4 worm cellular contexts compared by ENCODE assay signal in the genomic region with DNA sequence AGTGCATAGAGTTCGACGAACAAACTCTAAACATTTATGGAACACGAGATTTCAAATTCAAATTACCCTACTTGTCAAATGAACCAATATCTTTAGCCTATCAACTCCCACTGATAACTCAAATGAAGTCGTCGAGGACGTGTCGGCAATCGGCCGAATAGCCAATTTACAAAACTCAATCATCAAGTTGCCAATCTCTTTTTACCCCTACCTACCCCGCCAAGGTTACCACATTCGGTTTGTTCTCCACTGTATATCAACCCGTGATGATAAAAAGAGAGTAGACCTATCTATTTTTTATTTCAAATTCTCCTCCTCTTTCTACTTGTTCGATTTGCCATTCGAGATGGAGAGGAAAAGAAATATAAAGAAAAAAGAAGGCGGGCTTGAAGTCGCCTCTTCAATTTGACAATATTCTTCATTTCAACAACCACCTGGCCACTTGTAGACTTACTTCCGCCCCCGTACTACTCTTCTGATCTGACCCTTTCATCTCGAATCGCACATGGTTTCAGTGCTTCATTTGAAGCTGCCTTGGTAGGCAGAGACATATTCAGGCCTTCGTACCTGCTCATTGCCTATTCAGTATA.
TF ChIP-seq lines count a peak whose summit lies in the region.

No protein-coding gene starts in this region.

TF ChIP-seq in whole organism, L1 larva, 84 proteins besides CTCF, POLR2A, EP300 and RAD21:
- peak; percentile 64 for TF ChIP-seq lin-14 (GFP tag; optimal IDR thresholded peaks at IDR 0.05; lab: Kevin White, UChicago)
- no peak for TF ChIP-seq tbx-2 (tag; optimal IDR thresholded peaks at IDR 0.05; lab: Kevin White, UChicago)
- no peak for TF ChIP-seq alr-1 (tag; optimal IDR thresholded peaks at IDR 0.05; lab: Kevin White, UChicago; ENCODE audit: borderline replicate concordance)
- peak; percentile 21 for TF ChIP-seq snu-23 (GFP tag; optimal IDR thresholded peaks at IDR 0.05; lab: Kevin White, UChicago)
- peak; percentile 47 for TF ChIP-seq nhr-20 (tag; optimal IDR thresholded peaks at IDR 0.05; lab: Kevin White, UChicago)
- peak in 4 of 6 experiments; percentile 4 to 58 (median 20) for TF ChIP-seq elt-3 (tag; optimal IDR thresholded peaks at IDR 0.05; lab: Kevin White, UChicago)
- TF ChIP-seq nhr-90 (tag; optimal IDR thresholded peaks at IDR 0.05; lab: Kevin White, UChicago; ENCODE audit: poor library complexity), result peak; percentile 33
- no peak for TF ChIP-seq efl-1 (optimal IDR thresholded peaks at IDR 0.05; lab: Kevin White, UChicago)
- TF ChIP-seq efl-1 (GFP tag; optimal IDR thresholded peaks at IDR 0.05 in 1 of 2; lab: Kevin White, UChicago), result peak in 1 of 2 experiments; percentile 91
- no peak for TF ChIP-seq swsn-7 (tag; optimal IDR thresholded peaks at IDR 0.05; lab: Kevin White, UChicago)
- peak; percentile 17 for TF ChIP-seq blmp-1 (tag; optimal IDR thresholded peaks at IDR 0.05; lab: Kevin White, UChicago)
- TF ChIP-seq pax-3 (tag; optimal IDR thresholded peaks at IDR 0.05; lab: Kevin White, UChicago), result no peak
- peak; percentile 28 for TF ChIP-seq nhr-71 (tag; optimal IDR thresholded peaks at IDR 0.05; lab: Kevin White, UChicago)
- peak; percentile 73 for TF ChIP-seq pag-3 (tag; optimal IDR thresholded peaks at IDR 0.05; lab: Kevin White, UChicago; ENCODE audit: borderline replicate concordance, insufficient read depth)
- TF ChIP-seq nhr-85 (tag; lab: Kevin White, UChicago), result peak; percentile 90
- peak in 1 of 2 experiments; percentile 20 for TF ChIP-seq lsy-2 (tag; optimal IDR thresholded peaks at IDR 0.05; lab: Kevin White, UChicago)
- TF ChIP-seq ceh-90 (tag; optimal IDR thresholded peaks at IDR 0.05; lab: Kevin White, UChicago), result no peak

TF ChIP-seq in whole organism, L2 larva, 48 proteins besides CTCF, POLR2A, EP300 and RAD21:
- TF ChIP-seq nhr-6 (tag; optimal IDR thresholded peaks at IDR 0.05; lab: Kevin White, UChicago) (no peak), sma-9 (GFP tag; optimal IDR thresholded peaks at IDR 0.05; lab: Kevin White, UChicago) (no peak), sma-9 (tag; optimal IDR thresholded peaks at IDR 0.05; lab: Kevin White, UChicago) (no peak), zag-1 (tag; optimal IDR thresholded peaks at IDR 0.05; lab: Kevin White, UChicago) (no peak), ztf-11 (tag; optimal IDR thresholded peaks at IDR 0.05; lab: Kevin White, UChicago) (no peak), nhr-10 (tag; optimal IDR thresholded peaks at IDR 0.05; lab: Kevin White, UChicago) (no peak), sma-3 (GFP tag; optimal IDR thresholded peaks at IDR 0.05; lab: Kevin White, UChicago) (peak; percentile 64), nhr-25 (tag; optimal IDR thresholded peaks at IDR 0.05; lab: Kevin White, UChicago) (peak; percentile 13), egl-27 (tag; optimal IDR thresholded peaks at IDR 0.05; lab: Kevin White, UChicago) (no peak), lin-39 (tag; optimal IDR thresholded peaks at IDR 0.05; lab: Kevin White, UChicago) (no peak), mdl-1 (tag; optimal IDR thresholded peaks at IDR 0.05; lab: Kevin White, UChicago) (no peak), gmeb-1 (tag; optimal IDR thresholded peaks at IDR 0.05; lab: Kevin White, UChicago) (no peak), skn-1 (tag; optimal IDR thresholded peaks at IDR 0.05; lab: Kevin White, UChicago) (no peak)

TF ChIP-seq in whole organism, L4 larva, 104 proteins besides CTCF, POLR2A, EP300 and RAD21:
- no peak for TF ChIP-seq vab-7 (GFP tag; IDR thresholded peaks at IDR 0.05; lab: Robert Waterston, UW)
- peak; percentile 18 for TF ChIP-seq hlh-30 (tag; optimal IDR thresholded peaks at IDR 0.05; lab: Kevin White, UChicago; ENCODE audit: insufficient read depth)
TF ChIP-seq in whole organism, L4 larva: peak in this region for 1.

TF ChIP-seq in whole organism, young adult, 124 proteins besides CTCF, POLR2A, EP300 and RAD21:
- peak; percentile 3 for TF ChIP-seq ztf-26 (tag; optimal IDR thresholded peaks at IDR 0.05; lab: Kevin White, UChicago)
- TF ChIP-seq mel-28 (tag; optimal IDR thresholded peaks at IDR 0.05; lab: Kevin White, UChicago; ENCODE audit: borderline replicate concordance), result no peak
